Worm (Caenorhabditis elegans) whole organism, L4/young adult: ENCODE data around the gene C13A2.5.
A peak's percentile ranks its signal among the peaks of the same experiment; 100 is the strongest.

Source experiments
- W03F9.2 ChIP-seq: fragments of 150-350 bp; optimal IDR thresholded peaks from 2 replicates; lab custom pipeline; 2014; ENCODE audit warnings: missing biosample characterization, missing genetic modification characterization
- dao-5 ChIP-seq: sonication (generic microtip); optimal IDR thresholded peaks from 2 replicates; lab custom pipeline; 2016; ENCODE audit warnings: missing genotype, missing genetic modification characterization, moderate library complexity, missing compliant biosample characterization
- him-1 ChIP-seq: sonication (generic microtip); optimal IDR thresholded peaks from 2 replicates; lab custom pipeline; 2016; ENCODE audit warnings: missing genotype, missing genetic modification reagents, missing genetic modification characterization, missing compliant biosample characterization

Gene C13A2.5

DNA sequence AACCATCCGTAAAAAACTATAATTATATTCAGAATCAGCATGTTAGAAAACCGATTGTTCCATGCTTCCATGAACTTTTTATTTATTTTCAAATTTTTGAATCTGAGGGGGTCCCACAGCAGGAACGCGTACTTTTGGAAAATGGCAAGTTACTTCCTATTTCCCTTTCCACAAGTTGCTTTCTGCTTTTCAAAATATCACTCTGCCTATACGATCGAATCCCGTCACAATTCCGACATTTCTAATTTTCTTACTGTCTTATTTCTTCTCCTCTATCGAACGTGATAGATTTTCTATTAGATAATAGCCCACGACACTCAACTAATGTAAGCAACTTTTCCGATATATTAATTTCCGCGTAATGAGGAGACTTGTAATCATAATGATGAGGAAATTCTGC, at the start of gene C13A2.5:
Gene C13A2.5, plus strand, starts transcription at position 301 of the 400 bp plus-strand sequence.
- TF ChIP-seq him-1 (no peak), W03F9.2 (tag; lab: Kevin White, UChicago) (no peak), dao-5 (tag; lab: Kevin White, UChicago) (no peak)

DNA sequence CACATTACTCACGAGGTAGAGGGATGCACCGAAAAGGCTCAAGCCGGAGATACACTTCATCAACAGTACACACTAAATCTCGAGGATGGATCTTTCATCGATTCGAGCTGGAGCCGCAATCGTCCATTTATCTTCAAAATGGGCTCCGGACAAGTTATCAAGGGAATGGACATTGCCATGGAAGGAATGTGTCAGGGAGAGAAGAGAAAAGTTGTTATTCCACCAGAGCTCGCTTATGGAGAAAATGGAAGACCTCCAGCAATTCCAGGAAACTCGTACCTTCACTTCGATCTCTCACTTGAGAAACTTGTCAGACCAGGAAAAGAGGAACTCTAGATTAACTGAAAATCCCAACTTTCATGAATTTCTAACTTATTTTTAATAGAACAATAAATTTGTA, 49.7 kb upstream of the C13A2.5 start:
- TF ChIP-seq dao-5 (tag; lab: Kevin White, UChicago), result no peak
- no peak for TF ChIP-seq W03F9.2 (tag; lab: Kevin White, UChicago)
- no peak for TF ChIP-seq him-1

ce11 chrV:7230847-7231246, 44.7 kb upstream of the C13A2.5 start, which contains the start of the genes gei-6 and krr-1:
Gene gei-6, minus strand, starts transcription at chrV:7230848.
Gene krr-1, plus strand, starts transcription at chrV:7231190.
- peak; percentile 33 for TF ChIP-seq W03F9.2 (tag; lab: Kevin White, UChicago)
- no peak for TF ChIP-seq dao-5 (tag; lab: Kevin White, UChicago)

DNA sequence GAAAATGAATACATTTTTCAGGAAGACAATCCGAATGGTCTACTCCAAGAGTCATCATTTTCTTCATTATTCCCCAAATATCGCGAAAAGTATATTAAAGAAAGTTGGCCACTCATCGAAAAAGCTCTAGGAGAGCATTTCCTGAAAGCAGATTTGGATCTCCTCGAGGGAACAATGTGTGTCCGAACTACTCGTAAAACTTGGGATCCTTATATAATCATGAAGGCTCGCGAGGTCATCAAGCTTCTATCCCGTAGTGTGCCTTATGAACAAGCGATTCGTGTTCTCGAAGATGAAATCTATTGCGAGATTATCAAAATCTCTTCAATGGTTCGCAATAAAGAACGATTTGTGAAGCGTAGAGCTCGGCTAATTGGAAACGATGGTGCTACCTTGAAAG, 44.1 kb upstream of the C13A2.5 start:
- TF ChIP-seq W03F9.2 (tag; lab: Kevin White, UChicago) (no peak), him-1 (no peak), dao-5 (tag; lab: Kevin White, UChicago) (no peak)

- no peak for TF ChIP-seq W03F9.2 (tag; lab: Kevin White, UChicago)
- no peak for TF ChIP-seq dao-5 (tag; lab: Kevin White, UChicago)
- no peak for TF ChIP-seq him-1
Observed at ce11 chrV:7234726-7235125, 40.9 kb upstream of the C13A2.5 start, which contains the start of gene C05C8.5. Gene C05C8.5, minus strand, starts transcription at chrV:7234826.

- TF ChIP-seq dao-5 (tag; lab: Kevin White, UChicago), result no peak
- no peak for TF ChIP-seq him-1
- no peak for TF ChIP-seq W03F9.2 (tag; lab: Kevin White, UChicago)
Observed at ce11 chrV:7236694-7237093, 38.9 kb upstream of the C13A2.5 start.

DNA sequence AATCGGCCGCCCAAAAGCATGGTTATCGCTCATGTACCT, 38.7 kb upstream of the C13A2.5 start, which contains the start of gene hpo-9:
Gene hpo-9, minus strand, starts transcription at position 37 of the 39 bp plus-strand sequence.
- TF ChIP-seq him-1, result no peak
- TF ChIP-seq dao-5 (tag; lab: Kevin White, UChicago), result no peak
- TF ChIP-seq W03F9.2 (tag; lab: Kevin White, UChicago), result no peak

ce11 chrV:7237133-7237532, 38.5 kb upstream of the C13A2.5 start, which contains the start of gene hyls-1:
Gene hyls-1, plus strand, starts transcription at chrV:7237381.
- TF ChIP-seq W03F9.2 (tag; lab: Kevin White, UChicago) (peak; percentile 88), dao-5 (tag; lab: Kevin White, UChicago) (no peak)

DNA sequence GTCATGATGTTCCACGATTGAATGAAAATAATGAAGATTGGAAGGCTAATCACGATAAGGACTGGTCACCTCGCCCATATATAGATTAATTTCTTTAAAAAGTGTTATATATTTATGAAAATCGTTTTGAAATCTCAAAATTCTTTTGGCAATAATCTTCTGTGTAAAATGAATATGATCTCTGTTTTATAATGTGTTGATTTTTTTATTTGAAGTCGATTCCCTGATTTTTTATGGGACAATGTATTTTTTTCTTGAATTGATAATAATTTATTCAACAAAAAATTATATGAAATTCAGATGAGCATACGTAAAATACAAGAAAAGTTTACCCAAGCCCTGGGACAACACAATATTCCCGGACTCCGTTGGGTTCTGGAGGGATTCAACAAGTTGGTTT, 36.1 kb upstream of the C13A2.5 start, which contains the start of gene C05C8.1:
Gene C05C8.1, plus strand, starts transcription at position 301 of the 400 bp plus-strand sequence.
- TF ChIP-seq dao-5 (tag; lab: Kevin White, UChicago), result no peak
- TF ChIP-seq him-1, result no peak

DNA sequence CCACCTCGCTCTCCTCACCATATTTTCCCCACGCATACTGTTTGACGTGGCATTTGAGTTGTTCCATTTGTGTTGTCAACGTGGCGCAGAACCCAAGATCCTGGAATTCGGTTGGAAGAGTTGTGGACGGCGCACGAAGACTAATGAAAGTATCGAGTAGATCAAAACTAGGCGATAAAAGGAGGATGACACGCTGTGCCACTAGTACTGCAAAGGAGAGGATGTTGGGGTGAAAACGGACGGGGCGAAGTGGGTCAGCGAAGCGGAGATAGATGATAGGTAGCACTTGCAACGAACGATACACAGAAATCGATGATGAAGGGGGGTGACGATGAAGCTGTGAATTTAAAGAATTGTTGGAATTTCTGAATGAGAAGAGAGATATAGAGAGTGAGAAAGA, 28.6 kb upstream of the C13A2.5 start, which contains the start of gene C05C8.7:
Gene C05C8.7, minus strand, starts transcription at position 100 of the 400 bp plus-strand sequence.
- no peak for TF ChIP-seq dao-5 (tag; lab: Kevin White, UChicago)

ce11 chrV:7248227-7248953, 27.2 kb upstream of the C13A2.5 start:
- TF ChIP-seq W03F9.2 (tag; lab: Kevin White, UChicago), result no peak

DNA sequence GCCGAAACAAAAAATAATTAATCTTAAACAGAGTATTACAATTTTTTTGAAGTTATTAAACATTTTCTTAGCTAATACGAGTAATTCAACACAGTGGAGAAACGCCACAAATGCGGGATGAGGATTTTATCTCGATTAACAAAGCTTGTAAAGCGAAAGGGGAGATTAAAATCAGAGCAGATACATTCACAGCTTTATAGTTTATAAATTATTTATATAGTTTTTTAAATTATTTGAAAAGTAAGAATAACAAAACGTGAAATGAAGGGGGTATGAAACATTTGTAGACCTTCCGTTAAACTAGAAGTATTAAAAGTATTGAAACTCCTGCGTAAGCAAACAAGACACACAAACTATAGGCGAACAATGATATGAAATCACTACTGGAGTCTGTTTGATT, 20.5 kb upstream of the C13A2.5 start, which contains the start of gene C05C8.8:
Gene C05C8.8, minus strand, starts transcription at position 101 of the 400 bp plus-strand sequence.
- TF ChIP-seq dao-5 (tag; lab: Kevin White, UChicago) (no peak), him-1 (no peak), W03F9.2 (tag; lab: Kevin White, UChicago) (no peak)

DNA sequence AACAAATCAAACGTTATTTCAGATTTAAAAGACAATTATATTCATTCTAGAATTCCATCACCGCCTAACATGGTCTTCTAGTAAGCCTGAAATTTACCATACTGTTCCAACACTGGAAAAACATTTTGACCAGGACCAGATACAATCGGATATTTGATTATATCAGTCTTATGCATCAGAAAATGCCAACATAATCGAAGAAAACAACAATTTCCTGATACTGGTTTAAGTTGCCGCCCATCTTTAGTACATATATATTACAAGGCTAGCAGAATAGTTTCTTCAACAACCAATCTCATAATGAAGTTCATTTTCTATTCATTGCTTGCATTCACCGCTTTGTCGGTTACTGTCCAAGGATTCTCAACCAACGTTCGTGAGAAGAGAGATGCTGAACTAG, 16.6 kb upstream of the C13A2.5 start, which contains the start of gene C13A2.12:
Gene C13A2.12, plus strand, starts transcription at position 301 of the 400 bp plus-strand sequence.
- TF ChIP-seq him-1, result no peak
- TF ChIP-seq W03F9.2 (tag; lab: Kevin White, UChicago), result no peak
- TF ChIP-seq dao-5 (tag; lab: Kevin White, UChicago), result no peak

ce11 chrV:7264042-7264441, 11.5 kb upstream of the C13A2.5 start, which contains the start of gene C13A2.9:
Gene C13A2.9, minus strand, starts transcription at chrV:7264142.
- TF ChIP-seq W03F9.2 (tag; lab: Kevin White, UChicago) (no peak), him-1 (no peak), dao-5 (tag; lab: Kevin White, UChicago) (no peak)

ce11 chrV:7266021-7266420, 9.6 kb upstream of the C13A2.5 start, which contains the start of gene C13A2.7:
Gene C13A2.7, plus strand, starts transcription at chrV:7266321.
- no peak for TF ChIP-seq dao-5 (tag; lab: Kevin White, UChicago)
- no peak for TF ChIP-seq him-1
- no peak for TF ChIP-seq W03F9.2 (tag; lab: Kevin White, UChicago)
